Worm (Caenorhabditis elegans) whole organism, young adult: ENCODE measurements around the gene Y39G8B.2.

Experiments used
- B0035.1 ChIP-seq: sonication (generic microtip); optimal IDR thresholded peaks from 2 replicates; lab custom pipeline; 2016; ENCODE audit warnings: missing genetic modification characterization, mild to moderate bottlenecking, missing compliant biosample characterization, missing genotype, missing genetic modification reagents
- B0261.1 ChIP-seq: sonication (generic microtip); optimal IDR thresholded peaks from 2 replicates; lab custom pipeline; 2016; ENCODE audit warnings: mild to moderate bottlenecking, missing genetic modification characterization, moderate library complexity, missing compliant biosample characterization
- B0336.3 ChIP-seq: fragments of 200-800 bp; sonication (Bioruptor generic); IDR thresholded peaks from 2 replicates; pipeline ENCODE4 v1.3.6; 2022; ENCODE audit warnings: missing genetic modification characterization, missing compliant biosample characterization
- F22D6.2 ChIP-seq: sonication (generic microtip); optimal IDR thresholded peaks from 2 replicates; lab custom pipeline; 2016; ENCODE audit warnings: mild to moderate bottlenecking, missing genetic modification characterization, missing compliant biosample characterization
- F37B4.10 ChIP-seq: fragments of 200-800 bp; sonication (Bioruptor generic); IDR thresholded peaks from 2 replicates; pipeline ENCODE4 v1.3.6; 2022; ENCODE audit warnings: missing genetic modification characterization, missing compliant biosample characterization
- F39B2.1 ChIP-seq: fragments of 200-800 bp; sonication (Bioruptor generic); IDR thresholded peaks from 2 replicates; pipeline ENCODE4 v1.3.6; 2022; ENCODE audit warnings: missing genetic modification reagents, missing genetic modification characterization, missing compliant biosample characterization
- F49E8.2 ChIP-seq: sonication (generic microtip); optimal IDR thresholded peaks from 3 replicates; lab custom pipeline; 2017; ENCODE audit warnings: missing genetic modification characterization, mild to moderate bottlenecking, missing compliant biosample characterization, antibody characterized with exemption, moderate library complexity; ENCODE audit not compliant: insufficient read depth
- F55B11.4 ChIP-seq: sonication (generic microtip); optimal IDR thresholded peaks from 2 replicates; lab custom pipeline; 2016; ENCODE audit warnings: missing compliant biosample characterization, missing genetic modification characterization, borderline replicate concordance; ENCODE audit not compliant: insufficient read depth
- F57C9.4 ChIP-seq: sonication (generic microtip); optimal IDR thresholded peaks from 2 replicates; lab custom pipeline; 2017; ENCODE audit warnings: mild to moderate bottlenecking, missing genetic modification characterization, missing compliant biosample characterization
- K12H6.12 ChIP-seq: fragments of 200-800 bp; sonication (Bioruptor generic); optimal IDR thresholded peaks from 2 replicates; lab custom pipeline; 2018; ENCODE audit warnings: mild to moderate bottlenecking, missing genetic modification characterization, missing compliant biosample characterization
- Y53G8AR.9 ChIP-seq: fragments of 200-800 bp; sonication (Bioruptor generic); conservative IDR thresholded peaks from 2 replicates; pipeline ENCODE4 v1.3.6; 2022; ENCODE audit warnings: missing genetic modification reagents, missing genetic modification characterization, missing compliant biosample characterization
- Y67H2A.10 ChIP-seq: fragments of 200-800 bp; sonication (Bioruptor generic); conservative IDR thresholded peaks from 2 replicates; pipeline ENCODE4 v1.3.6; 2022; ENCODE audit warnings: missing genetic modification reagents, missing genetic modification characterization, missing compliant biosample characterization
- aptf-3 ChIP-seq: fragments of 200-800 bp; sonication (Bioruptor generic); IDR thresholded peaks from 2 replicates; pipeline ENCODE4 v1.3.6; 2022; ENCODE audit warnings: missing genetic modification characterization, missing compliant biosample characterization
- atf-7 ChIP-seq: sonication (generic microtip); optimal IDR thresholded peaks from 2 replicates; lab custom pipeline; 2017; ENCODE audit warnings: mild to moderate bottlenecking, missing genetic modification characterization, missing compliant biosample characterization
- attf-3 ChIP-seq: fragments of 200-800 bp; sonication (Bioruptor generic); conservative IDR thresholded peaks from 2 replicates; pipeline ENCODE4 v1.3.6; 2022; ENCODE audit warnings: missing genetic modification reagents, missing genetic modification characterization, missing compliant biosample characterization
- attf-5 ChIP-seq: fragments of 200-800 bp; sonication (Bioruptor generic); optimal IDR thresholded peaks from 2 replicates; lab custom pipeline; 2018; ENCODE audit warnings: mild to moderate bottlenecking, missing genetic modification characterization, missing compliant biosample characterization
- cebp-1 ChIP-seq, 2 experiments: fragments of 200-800 bp in 1 of 2; sonication (Bioruptor generic) in 1 of 2; sonication (generic microtip) in 1 of 2; IDR thresholded peaks in 1 of 2; optimal IDR thresholded peaks in 1 of 2; 2 replicates each; pipeline versions ENCODE4 v1.3.6 to Lab custom; 2017 to 2022; ENCODE audit warnings: missing compliant biosample characterization in 2 of 2, missing genetic modification characterization in 2 of 2, mild to moderate bottlenecking in 1 of 2, missing genetic modification reagents in 1 of 2, moderate library complexity in 1 of 2
- cebp-2 ChIP-seq: fragments of 200-800 bp; sonication (Bioruptor generic); IDR thresholded peaks from 2 replicates; pipeline ENCODE4 v1.3.6; 2022; ENCODE audit warnings: missing genetic modification characterization, missing compliant biosample characterization
- ceh-58 ChIP-seq: fragments of 200-800 bp; sonication (Bioruptor generic); IDR thresholded peaks from 2 replicates; pipeline ENCODE4 v1.3.6; 2022; ENCODE audit warnings: missing genetic modification characterization, missing compliant biosample characterization
- ceh-91 ChIP-seq: fragments of 200-800 bp; sonication (Bioruptor generic); IDR thresholded peaks from 2 replicates; pipeline ENCODE4 v1.3.6; 2022; ENCODE audit warnings: missing genetic modification reagents, missing genetic modification characterization, missing compliant biosample characterization
- chd-7 ChIP-seq: sonication (generic microtip); optimal IDR thresholded peaks from 2 replicates; lab custom pipeline; 2016; ENCODE audit warnings: mild to moderate bottlenecking, missing genetic modification characterization, moderate library complexity, missing compliant biosample characterization
- dox-1 ChIP-seq: fragments of 200-800 bp; sonication (Bioruptor generic); IDR thresholded peaks from 2 replicates; pipeline ENCODE4 v1.3.6; 2022; ENCODE audit warnings: missing genetic modification reagents, missing genetic modification characterization, missing compliant biosample characterization
- egl-18 ChIP-seq: fragments of 200-800 bp; sonication (Bioruptor generic); IDR thresholded peaks from 2 replicates; pipeline ENCODE4 v1.3.6; 2022; ENCODE audit warnings: missing genetic modification reagents, missing genetic modification characterization, missing compliant biosample characterization
- egrh-3 ChIP-seq: fragments of 200-800 bp; sonication (Bioruptor generic); IDR thresholded peaks from 2 replicates; pipeline ENCODE4 v1.3.6; 2022; ENCODE audit warnings: missing genetic modification reagents, missing genetic modification characterization, missing compliant biosample characterization
- hlh-12 ChIP-seq: sonication (generic microtip); optimal IDR thresholded peaks from 2 replicates; lab custom pipeline; 2016; ENCODE audit warnings: missing genetic modification characterization, missing compliant biosample characterization
- hrde-1 ChIP-seq: sonication (generic microtip); optimal IDR thresholded peaks from 2 replicates; lab custom pipeline; 2016; ENCODE audit warnings: missing genetic modification characterization, mild to moderate bottlenecking, missing compliant biosample characterization, moderate library complexity, missing genotype, missing genetic modification reagents, borderline replicate concordance
- hsf-1 ChIP-seq: fragments of 200-800 bp; sonication (Bioruptor generic); IDR thresholded peaks from 2 replicates; pipeline ENCODE4 v1.3.6; 2022; ENCODE audit warnings: missing genetic modification reagents, missing genetic modification characterization, missing compliant biosample characterization
- let-526 ChIP-seq: fragments of 200-800 bp; sonication (Bioruptor generic); IDR thresholded peaks from 2 replicates; pipeline ENCODE4 v1.3.6; 2022; ENCODE audit warnings: missing genetic modification reagents, missing genetic modification characterization, missing compliant biosample characterization
- let-607 ChIP-seq, 2 experiments: fragments of 200-800 bp in 1 of 2; sonication (Bioruptor generic) in 1 of 2; sonication (generic microtip) in 1 of 2; optimal IDR thresholded peaks; 2 replicates each; lab custom pipeline; 2016 to 2018; ENCODE audit warnings: mild to moderate bottlenecking in 2 of 2, missing compliant biosample characterization in 2 of 2, missing genetic modification characterization in 2 of 2, moderate library complexity in 2 of 2, missing genotype in 1 of 2
- lin-35 ChIP-seq, 3 experiments: fragments of 150-350 bp in 2 of 3; sonication (generic microtip) in 1 of 3; optimal IDR thresholded peaks; 2 replicates each; lab custom pipeline; 2014 to 2018; ENCODE audit warnings: missing biosample characterization in 3 of 3, missing genetic modification characterization in 3 of 3, missing genetic modification reagents in 3 of 3
- madf-8 ChIP-seq: fragments of 200-800 bp; sonication (Bioruptor generic); conservative IDR thresholded peaks from 2 replicates; pipeline ENCODE4 v1.3.6; 2022; ENCODE audit warnings: missing genetic modification reagents, missing genetic modification characterization, missing compliant biosample characterization
- mcd-1 ChIP-seq: fragments of 200-800 bp; sonication (Bioruptor generic); IDR thresholded peaks from 2 replicates; pipeline ENCODE4 v1.3.6; 2022; ENCODE audit warnings: missing genetic modification reagents, missing genetic modification characterization, missing compliant biosample characterization
- mes-4 ChIP-seq: sonication (generic microtip); optimal IDR thresholded peaks from 2 replicates; lab custom pipeline; 2016; ENCODE audit warnings: missing genotype, missing genetic modification characterization, missing compliant biosample characterization
- nfyb-1 ChIP-seq: fragments of 200-800 bp; sonication (Bioruptor generic); IDR thresholded peaks from 2 replicates; pipeline ENCODE4 v1.3.6; 2022; ENCODE audit warnings: missing genetic modification reagents, missing genetic modification characterization, missing compliant biosample characterization
- nhr-80 ChIP-seq: sonication (generic microtip); optimal IDR thresholded peaks from 2 replicates; lab custom pipeline; 2016; ENCODE audit warnings: missing genetic modification characterization, missing compliant biosample characterization
- nhr-90 ChIP-seq: sonication (generic microtip); optimal IDR thresholded peaks from 2 replicates; lab custom pipeline; 2016; ENCODE audit warnings: missing genotype, mild to moderate bottlenecking, missing genetic modification characterization, missing compliant biosample characterization
- pha-4 ChIP-seq: fragments of 150-350 bp; sonication (generic microtip); optimal IDR thresholded peaks from 2 replicates; lab custom pipeline; 2014; ENCODE audit warnings: missing biosample characterization, missing genetic modification reagents, missing genetic modification characterization
- tbp1 ChIP-seq: fragments of 200-800 bp; sonication (Bioruptor generic); optimal IDR thresholded peaks from 2 replicates; lab custom pipeline; 2018; ENCODE audit warnings: mild to moderate bottlenecking, missing genetic modification characterization, missing compliant biosample characterization
- ztf-22 ChIP-seq: fragments of 200-800 bp; sonication (Bioruptor generic); optimal IDR thresholded peaks from 2 replicates; lab custom pipeline; 2018; ENCODE audit warnings: mild to moderate bottlenecking, missing genetic modification characterization, moderate library complexity, missing compliant biosample characterization
- ztf-28 ChIP-seq: fragments of 200-800 bp; sonication (Bioruptor generic); IDR thresholded peaks from 2 replicates; pipeline ENCODE4 v1.3.6; 2022; ENCODE audit warnings: missing genetic modification reagents, missing genetic modification characterization, missing compliant biosample characterization

Y39G8B.2 gene

DNA sequence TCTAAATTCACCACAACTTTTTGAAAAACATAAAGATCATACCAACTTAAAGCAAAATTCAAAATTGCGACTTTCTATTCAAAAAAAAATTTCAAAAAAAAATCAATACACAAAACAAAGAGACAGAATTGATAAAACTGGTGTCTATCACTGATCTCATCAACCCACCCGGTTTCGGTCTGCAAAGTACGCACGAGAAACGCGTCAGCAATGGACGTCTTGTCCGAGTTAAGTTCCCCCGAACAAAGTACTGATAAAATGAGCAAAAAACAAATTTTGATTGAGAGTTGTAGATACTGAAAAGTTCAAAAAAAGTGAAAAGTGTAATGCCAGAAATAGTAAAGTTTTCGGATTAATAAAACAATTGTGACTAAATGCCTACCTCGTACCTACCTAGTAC is 17.7 kb downstream of the Y39G8B.2 start (continued):
- TF ChIP-seq F22D6.2 (tag; lab: Kevin White, UChicago) (no peak), hrde-1 (tag; lab: Kevin White, UChicago) (no peak), aptf-3 (no peak), cebp-1 (GFP tag; IDR thresholded peaks at IDR 0.05; lab: Robert Waterston, UW) (no peak), cebp-1 (tag; optimal IDR thresholded peaks at IDR 0.05; lab: Kevin White, UChicago) (peak; percentile 18), nhr-90 (tag; lab: Kevin White, UChicago) (no peak), madf-8 (GFP tag; lab: Robert Waterston, UW) (no peak), K12H6.12 (tag; lab: Kevin White, UChicago) (no peak)
- TF ChIP-seq, all 124 proteins: peak for 4

DNA sequence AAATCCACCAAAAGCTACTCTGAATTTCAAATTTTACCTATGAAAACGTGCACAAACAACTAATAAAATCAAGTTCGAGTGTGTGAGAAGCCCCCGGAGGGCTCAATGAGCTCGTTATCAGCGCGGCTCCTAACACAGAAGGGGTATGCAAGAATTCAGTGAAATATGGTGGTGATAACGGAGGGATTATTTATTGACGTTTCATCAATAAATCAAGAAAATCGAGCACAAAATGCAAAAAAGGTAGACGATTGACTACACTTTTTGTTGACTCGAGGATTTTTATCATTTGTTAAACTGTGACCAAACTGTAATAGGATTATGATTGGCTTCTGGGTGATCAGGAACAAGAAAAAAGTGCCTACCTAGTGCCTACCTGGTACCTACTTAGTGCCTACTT is 18.6 kb downstream of the Y39G8B.2 start, which contains the start of gene zip-3:
Gene zip-3 (minus strand): TSS at position 21 of the 400 bp plus-strand sequence.
- TF ChIP-seq attf-3 (GFP tag; lab: Robert Waterston, UW) (no peak), attf-5 (GFP tag; lab: Kevin White, UChicago) (no peak), nhr-80 (tag; lab: Kevin White, UChicago) (peak; percentile 64), aptf-3 (no peak)

DNA sequence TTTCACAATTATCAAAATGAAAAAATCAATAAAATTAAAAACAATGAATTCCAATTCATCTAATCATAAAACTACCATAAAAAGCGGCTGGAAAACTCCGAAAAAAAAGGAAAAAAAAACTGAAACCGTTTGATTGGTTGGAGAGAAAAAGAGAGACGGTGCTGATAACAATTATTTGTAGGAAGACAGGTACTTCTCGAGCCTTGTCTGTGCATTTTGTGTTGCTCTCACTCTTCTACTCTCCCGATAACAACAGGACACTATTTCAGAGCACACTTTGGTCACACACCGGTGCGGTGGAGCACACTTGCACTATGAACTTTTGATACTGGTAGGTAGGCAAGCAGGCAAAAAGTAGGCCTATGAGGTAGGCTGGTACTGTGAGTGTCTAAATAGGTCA is 19.5 kb downstream of the Y39G8B.2 start:
- peak; percentile 81 for TF ChIP-seq nfyb-1 (GFP tag; lab: Robert Waterston, UW)
- TF ChIP-seq nhr-80 (tag; lab: Kevin White, UChicago) = peak; percentile 92
- peak; percentile 35 for TF ChIP-seq attf-5 (GFP tag; lab: Kevin White, UChicago)
- TF ChIP-seq B0336.3 (GFP tag; lab: Robert Waterston, UW) = 0 out of 2 replicates have a peak, but pooled peaks have one; percentile 27
- TF ChIP-seq B0035.1 = no peak
- no peak for TF ChIP-seq F49E8.2 (tag; lab: Kevin White, UChicago)
- peak; percentile 40; the same call in 1 of the 2 replicates for TF ChIP-seq cebp-1 (GFP tag; IDR thresholded peaks at IDR 0.05; lab: Robert Waterston, UW)
- peak; percentile 48 for TF ChIP-seq cebp-1 (tag; optimal IDR thresholded peaks at IDR 0.05; lab: Kevin White, UChicago)
- TF ChIP-seq aptf-3 = no peak
- no peak for TF ChIP-seq Y53G8AR.9
- TF ChIP-seq ztf-22 (GFP tag; lab: Kevin White, UChicago) = peak; percentile 40
- TF ChIP-seq chd-7 = peak; percentile 3
- TF ChIP-seq ztf-28 (GFP tag; lab: Robert Waterston, UW) = no peak
- TF ChIP-seq ceh-58 = no peak
- TF ChIP-seq F39B2.1 (GFP tag; lab: Robert Waterston, UW) = no peak
- no peak for TF ChIP-seq pha-4
- TF ChIP-seq Y67H2A.10 (GFP tag; lab: Robert Waterston, UW) = no peak
- peak; percentile 18 for TF ChIP-seq tbp1 (GFP tag; lab: Kevin White, UChicago)
- TF ChIP-seq mcd-1 (GFP tag; lab: Robert Waterston, UW) = peak; percentile 62
- peak; percentile 7 for TF ChIP-seq nhr-90 (tag; lab: Kevin White, UChicago)
- peak; percentile 62; the same call in 1 of the 2 replicates for TF ChIP-seq dox-1
- no peak for TF ChIP-seq F55B11.4 (tag; lab: Kevin White, UChicago)
- no peak for TF ChIP-seq atf-7 (tag; lab: Kevin White, UChicago)
- no peak for TF ChIP-seq let-526

DNA sequence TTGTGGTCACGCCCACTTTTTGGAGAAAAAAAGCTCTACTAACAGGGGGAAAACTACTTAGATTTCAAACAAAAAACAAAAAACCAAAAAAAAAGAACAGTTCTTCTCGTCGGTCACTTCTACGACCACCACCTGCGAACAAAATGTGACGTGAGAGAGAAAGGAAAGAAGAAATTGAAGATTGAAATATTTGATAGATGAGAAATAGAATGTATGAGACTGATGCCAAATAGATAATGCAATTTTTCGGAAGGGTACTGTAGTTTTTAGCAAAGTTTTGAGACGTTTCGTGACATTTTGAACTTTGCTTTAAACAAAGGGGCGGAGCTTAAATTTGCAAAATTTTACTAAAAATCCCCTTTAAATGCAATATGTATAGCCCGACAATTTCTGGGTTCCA is 21.0 kb downstream of the Y39G8B.2 start:
- TF ChIP-seq nhr-80 (tag; lab: Kevin White, UChicago) (peak; percentile 22), hsf-1 (no peak)
- TF ChIP-seq, all 124 proteins: peak for 1

DNA sequence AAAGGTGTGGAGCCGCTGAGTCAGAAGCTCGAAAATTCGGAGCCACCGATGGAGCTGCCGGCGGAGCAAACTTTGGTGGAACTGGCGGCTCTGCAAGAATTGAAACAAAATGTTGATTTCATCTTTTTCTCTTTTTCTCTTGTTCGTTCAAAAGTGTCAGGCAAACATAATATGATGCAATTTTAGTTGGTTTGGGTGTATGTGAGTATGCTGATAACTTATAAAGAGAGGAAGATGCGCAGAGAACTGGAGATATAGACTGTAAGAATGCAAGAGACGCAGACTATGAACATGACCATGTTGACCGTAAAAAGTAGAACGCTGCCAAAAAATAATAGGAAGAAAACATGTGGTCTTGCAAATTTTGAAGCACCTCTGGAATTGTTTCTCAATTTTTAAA is 21.9 kb downstream of the Y39G8B.2 start:
- TF ChIP-seq ceh-58 (no peak), mes-4 (tag; lab: Kevin White, UChicago) (no peak), F57C9.4 (tag; lab: Kevin White, UChicago) (no peak), F49E8.2 (tag; lab: Kevin White, UChicago) (no peak), attf-3 (GFP tag; lab: Robert Waterston, UW) (no peak), B0261.1 (no peak), cebp-2 (GFP tag; lab: Robert Waterston, UW) (0 out of 2 replicates have a peak, but pooled peaks have one; percentile 79), hlh-12 (tag; lab: Kevin White, UChicago) (no peak), egl-18 (no peak), F37B4.10 (GFP tag; lab: Robert Waterston, UW) (no peak), nfyb-1 (GFP tag; lab: Robert Waterston, UW) (no peak), lin-35 (GFP tag; optimal IDR thresholded peaks at IDR 0.05; lab: Kevin White, UChicago) (no peak), egrh-3 (GFP tag; lab: Robert Waterston, UW) (no peak), F39B2.1 (GFP tag; lab: Robert Waterston, UW) (no peak), let-607 (tag; optimal IDR thresholded peaks at IDR 0.05; lab: Kevin White, UChicago) (no peak), ceh-91 (GFP tag; lab: Robert Waterston, UW) (no peak), dox-1 (peak; percentile 42)
